Worm (Caenorhabditis elegans): ENCODE data around the gene Y51H7C.12.

- no peak for TF ChIP-seq T22C8.4 (GFP tag; IDR thresholded peaks at IDR 0.05)
- TF ChIP-seq flt-1 (GFP tag; IDR thresholded peaks at IDR 0.05): no peak
- TF ChIP-seq med-1 (GFP tag; optimal IDR thresholded peaks at IDR 0.05; ENCODE audit: insufficient read depth): no peak
- TF ChIP-seq ref-1 (GFP tag; conservative IDR thresholded peaks at IDR 0.05): no peak
- no peak for TF ChIP-seq ztf-23 (GFP tag; IDR thresholded peaks at IDR 0.05)
- TF ChIP-seq cog-1 (tag; optimal IDR thresholded peaks at IDR 0.05): no peak
- TF ChIP-seq ztf-29 (GFP tag; IDR thresholded peaks at IDR 0.05): no peak
Observed at ce11 chrII:1436715-1437114, 9.8 kb downstream of the Y51H7C.12 start.
